Worm (Caenorhabditis elegans) whole organism, L3 larva: Measurements from ENCODE around the gene F18E9.3.

Source experiments
- egl-27 ChIP-seq: sonication (generic microtip); optimal IDR thresholded peaks from 4 replicates; lab custom pipeline; 2017; ENCODE audit warnings: missing biosample characterization, missing genetic modification reagents, missing genetic modification characterization
- hmg-11 ChIP-seq: sonication (generic microtip); optimal IDR thresholded peaks from 2 replicates; lab custom pipeline; 2016; ENCODE audit warnings: missing genetic modification characterization, missing compliant biosample characterization
- lsy-12 ChIP-seq: sonication (generic microtip); optimal IDR thresholded peaks from 2 replicates; lab custom pipeline; 2016; ENCODE audit warnings: mild to moderate bottlenecking, missing genetic modification characterization, missing compliant biosample characterization
- nfya-1 ChIP-seq: sonication (generic microtip); optimal IDR thresholded peaks from 2 replicates; lab custom pipeline; 2017; ENCODE audit warnings: missing genetic modification characterization, mild to moderate bottlenecking, missing compliant biosample characterization, antibody characterized with exemption, moderate library complexity; ENCODE audit not compliant: insufficient read depth
- nhr-28 ChIP-seq: fragments of 150-350 bp; optimal IDR thresholded peaks from 2 replicates; lab custom pipeline; 2014; ENCODE audit warnings: missing biosample characterization, missing genetic modification characterization
- pha-4 ChIP-seq: fragments of 150-350 bp; optimal IDR thresholded peaks from 2 replicates; lab custom pipeline; 2014; ENCODE audit warnings: missing biosample characterization, missing genetic modification reagents, missing genetic modification characterization
- snpc-4 ChIP-seq: fragments of 150-350 bp; optimal IDR thresholded peaks from 2 replicates; lab custom pipeline; 2014; ENCODE audit warnings: missing biosample characterization, missing genetic modification characterization

DNA sequence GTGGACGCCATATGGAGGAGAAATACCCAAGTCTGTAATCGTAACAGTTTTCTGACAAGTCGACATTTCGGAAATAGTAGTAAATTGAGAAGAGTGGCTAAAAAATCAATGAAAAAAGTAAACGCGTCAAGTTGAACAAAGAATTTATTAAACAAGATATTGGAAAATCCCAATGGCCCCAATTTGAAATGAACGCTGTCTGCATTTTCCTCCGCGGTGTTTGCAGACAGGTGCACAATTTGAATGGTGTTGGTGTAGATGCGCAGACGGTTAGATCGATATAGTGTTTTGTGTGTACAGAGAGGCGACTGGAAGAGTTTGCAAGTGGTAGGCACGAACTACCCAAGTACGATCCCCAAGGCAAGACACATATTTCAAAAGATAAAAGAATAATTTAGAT is 19.1 kb downstream of the F18E9.3 start, which contains the start of the genes H35N09.2 and H35N09.1:
- no peak for TF ChIP-seq snpc-4 (tag; lab: Kevin White, UChicago)
- TF ChIP-seq nfya-1 (tag; lab: Kevin White, UChicago), result peak; percentile 47
- TF ChIP-seq nhr-28 (tag; lab: Kevin White, UChicago), result no peak
- peak; percentile 45 for TF ChIP-seq hmg-11 (tag; lab: Kevin White, UChicago)
- no peak for TF ChIP-seq lsy-12 (tag; lab: Kevin White, UChicago)
- TF ChIP-seq egl-27 (tag; lab: Kevin White, UChicago), result no peak
- peak; percentile 89 for TF ChIP-seq pha-4
